Worm (Caenorhabditis elegans): Measurements from ENCODE around the gene Y4C6A.4.

- no peak for TF ChIP-seq nhr-25 (tag; optimal IDR thresholded peaks at IDR 0.05)
- no peak for TF ChIP-seq unc-62 (GFP tag; optimal IDR thresholded peaks at IDR 0.05)
- TF ChIP-seq blmp-1 (tag; optimal IDR thresholded peaks at IDR 0.05; ENCODE audit: insufficient read depth), result no peak
- TF ChIP-seq ztf-11 (tag; optimal IDR thresholded peaks at IDR 0.05), result no peak
- TF ChIP-seq lsy-2 (tag; optimal IDR thresholded peaks at IDR 0.05), result no peak
- TF ChIP-seq aly-2 (tag; optimal IDR thresholded peaks at IDR 0.05), result no peak
- TF ChIP-seq mdl-1 (tag; optimal IDR thresholded peaks at IDR 0.05), result no peak
- no peak for TF ChIP-seq nhr-23 (tag; optimal IDR thresholded peaks at IDR 0.05)
Observed at ce11 chrIV:5469739-5470138, 17.0 kb downstream of the Y4C6A.4 start, which contains the start of gene rme-2.

Data from whole organism, L2 larva.